Worm (Caenorhabditis elegans) whole organism, young adult: ENCODE measurements around the gene ufd-1.

Source experiments
- B0019.2 ChIP-seq: fragments of 200-800 bp; sonication (Bioruptor generic); conservative IDR thresholded peaks from 2 replicates; pipeline ENCODE4 v1.3.6; 2022; ENCODE audit warnings: missing genetic modification reagents, missing genetic modification characterization, missing compliant biosample characterization
- C17E4.6 ChIP-seq: fragments of 200-800 bp; sonication (Bioruptor generic); IDR thresholded peaks from 2 replicates; pipeline ENCODE4 v1.3.6; 2022; ENCODE audit warnings: missing genetic modification reagents, missing genetic modification characterization, missing compliant biosample characterization
- D2030.7 ChIP-seq: fragments of 200-800 bp; sonication (Bioruptor generic); IDR thresholded peaks from 2 replicates; pipeline ENCODE4 v1.3.6; 2022; ENCODE audit warnings: missing genetic modification reagents, missing genetic modification characterization, missing compliant biosample characterization
- F22D6.2 ChIP-seq: sonication (generic microtip); optimal IDR thresholded peaks from 2 replicates; lab custom pipeline; 2016; ENCODE audit warnings: mild to moderate bottlenecking, missing genetic modification characterization, missing compliant biosample characterization
- F39B2.1 ChIP-seq: fragments of 200-800 bp; sonication (Bioruptor generic); IDR thresholded peaks from 2 replicates; pipeline ENCODE4 v1.3.6; 2022; ENCODE audit warnings: missing genetic modification reagents, missing genetic modification characterization, missing compliant biosample characterization
- F49E8.2 ChIP-seq: sonication (generic microtip); optimal IDR thresholded peaks from 3 replicates; lab custom pipeline; 2017; ENCODE audit warnings: missing genetic modification characterization, mild to moderate bottlenecking, missing compliant biosample characterization, antibody characterized with exemption, moderate library complexity; ENCODE audit not compliant: insufficient read depth
- F57A8.1 ChIP-seq: fragments of 200-800 bp; sonication (Bioruptor generic); optimal IDR thresholded peaks from 2 replicates; lab custom pipeline; 2018; ENCODE audit warnings: mild to moderate bottlenecking, missing genetic modification characterization, moderate library complexity, missing compliant biosample characterization
- ama-1 ChIP-seq, 3 experiments: fragments of 150-350 bp in 1 of 3; sonication (generic microtip) in 2 of 3; optimal IDR thresholded peaks; 2 replicates each; lab custom pipeline; 2014 to 2018; ENCODE audit warnings: missing biosample characterization in 2 of 3, missing genetic modification characterization in 2 of 3, missing genetic modification reagents in 2 of 3
- aptf-3 ChIP-seq: fragments of 200-800 bp; sonication (Bioruptor generic); IDR thresholded peaks from 2 replicates; pipeline ENCODE4 v1.3.6; 2022; ENCODE audit warnings: missing genetic modification characterization, missing compliant biosample characterization
- bed-1 ChIP-seq: fragments of 200-800 bp; sonication (Bioruptor generic); IDR thresholded peaks from 2 replicates; pipeline ENCODE4 v1.3.6; 2022; ENCODE audit warnings: missing genetic modification reagents, missing genetic modification characterization, missing compliant biosample characterization
- ccch-3 ChIP-seq: fragments of 200-800 bp; sonication (Bioruptor generic); optimal IDR thresholded peaks from 2 replicates; lab custom pipeline; 2018; ENCODE audit warnings: mild to moderate bottlenecking, missing genetic modification characterization, missing compliant biosample characterization
- cebp-2 ChIP-seq: fragments of 200-800 bp; sonication (Bioruptor generic); IDR thresholded peaks from 2 replicates; pipeline ENCODE4 v1.3.6; 2022; ENCODE audit warnings: missing genetic modification characterization, missing compliant biosample characterization
- ceh-91 ChIP-seq: fragments of 200-800 bp; sonication (Bioruptor generic); IDR thresholded peaks from 2 replicates; pipeline ENCODE4 v1.3.6; 2022; ENCODE audit warnings: missing genetic modification reagents, missing genetic modification characterization, missing compliant biosample characterization
- die-1 ChIP-seq: sonication (generic microtip); optimal IDR thresholded peaks from 2 replicates; lab custom pipeline; 2016; ENCODE audit warnings: missing genotype, mild to moderate bottlenecking, missing genetic modification characterization, missing compliant biosample characterization
- dox-1 ChIP-seq: fragments of 200-800 bp; sonication (Bioruptor generic); IDR thresholded peaks from 2 replicates; pipeline ENCODE4 v1.3.6; 2022; ENCODE audit warnings: missing genetic modification reagents, missing genetic modification characterization, missing compliant biosample characterization
- efl-1 ChIP-seq: fragments of 150-350 bp; optimal IDR thresholded peaks from 2 replicates; lab custom pipeline; 2014; ENCODE audit warnings: missing biosample characterization, missing genetic modification reagents, missing genetic modification characterization
- egrh-3 ChIP-seq: fragments of 200-800 bp; sonication (Bioruptor generic); IDR thresholded peaks from 2 replicates; pipeline ENCODE4 v1.3.6; 2022; ENCODE audit warnings: missing genetic modification reagents, missing genetic modification characterization, missing compliant biosample characterization
- ekl-4 ChIP-seq: fragments of 200-800 bp; sonication (Bioruptor generic); IDR thresholded peaks from 2 replicates; pipeline ENCODE4 v1.3.6; 2022; ENCODE audit warnings: missing genetic modification reagents, missing genetic modification characterization, missing compliant biosample characterization
- fkh-3 ChIP-seq: sonication (generic microtip); optimal IDR thresholded peaks from 2 replicates; lab custom pipeline; 2016; ENCODE audit warnings: mild to moderate bottlenecking, missing genetic modification characterization, missing compliant biosample characterization
- hlh-12 ChIP-seq: sonication (generic microtip); optimal IDR thresholded peaks from 2 replicates; lab custom pipeline; 2016; ENCODE audit warnings: missing genetic modification characterization, missing compliant biosample characterization
- hmg-1.2 ChIP-seq: fragments of 200-800 bp; sonication (Bioruptor generic); IDR thresholded peaks from 2 replicates; pipeline ENCODE4 v1.3.6; 2022; ENCODE audit warnings: missing genetic modification reagents, missing genetic modification characterization, missing compliant biosample characterization
- let-526 ChIP-seq: fragments of 200-800 bp; sonication (Bioruptor generic); IDR thresholded peaks from 2 replicates; pipeline ENCODE4 v1.3.6; 2022; ENCODE audit warnings: missing genetic modification reagents, missing genetic modification characterization, missing compliant biosample characterization
- lin-26 ChIP-seq: fragments of 200-800 bp; sonication (Bioruptor generic); IDR thresholded peaks from 2 replicates; pipeline ENCODE4 v1.3.6; 2022; ENCODE audit warnings: missing genetic modification reagents, missing genetic modification characterization, missing compliant biosample characterization
- lin-35 ChIP-seq, 3 experiments: fragments of 150-350 bp in 2 of 3; sonication (generic microtip) in 1 of 3; optimal IDR thresholded peaks; 2 replicates each; lab custom pipeline; 2014 to 2018; ENCODE audit warnings: missing biosample characterization in 3 of 3, missing genetic modification characterization in 3 of 3, missing genetic modification reagents in 3 of 3
- lin-54 ChIP-seq: fragments of 200-800 bp; sonication (Bioruptor generic); optimal IDR thresholded peaks from 2 replicates; lab custom pipeline; 2018; ENCODE audit warnings: mild to moderate bottlenecking, missing genetic modification characterization, missing compliant biosample characterization
- madf-6 ChIP-seq: fragments of 200-800 bp; sonication (Bioruptor generic); IDR thresholded peaks from 2 replicates; pipeline ENCODE4 v1.3.6; 2022; ENCODE audit warnings: missing genetic modification reagents, missing genetic modification characterization, missing compliant biosample characterization
- mes-4 ChIP-seq: sonication (generic microtip); optimal IDR thresholded peaks from 2 replicates; lab custom pipeline; 2016; ENCODE audit warnings: missing genotype, missing genetic modification characterization, missing compliant biosample characterization
- nhr-80 ChIP-seq: sonication (generic microtip); optimal IDR thresholded peaks from 2 replicates; lab custom pipeline; 2016; ENCODE audit warnings: missing genetic modification characterization, missing compliant biosample characterization
- rpc-1 ChIP-seq, 2 experiments: fragments of 150-350 bp in 1 of 2; sonication (generic microtip) in 1 of 2; optimal IDR thresholded peaks; 2 replicates each; lab custom pipeline; 2014 to 2018; ENCODE audit warnings: missing biosample characterization in 1 of 2, missing genetic modification characterization in 1 of 2, missing genetic modification reagents in 1 of 2, missing genotype in 1 of 2
- snpc-1.1 ChIP-seq: sonication (generic microtip); optimal IDR thresholded peaks from 2 replicates; lab custom pipeline; 2017; ENCODE audit warnings: missing genetic modification characterization, mild to moderate bottlenecking, missing compliant biosample characterization, antibody characterized with exemption, moderate library complexity, missing genotype, missing genetic modification reagents; ENCODE audit not compliant: insufficient read depth
- somi-1 ChIP-seq: fragments of 200-800 bp; sonication (Bioruptor generic); optimal IDR thresholded peaks from 2 replicates; lab custom pipeline; 2018; ENCODE audit warnings: mild to moderate bottlenecking, missing genetic modification characterization, missing compliant biosample characterization
- sptf-2 ChIP-seq: fragments of 200-800 bp; sonication (Bioruptor generic); optimal IDR thresholded peaks from 2 replicates; lab custom pipeline; 2018; ENCODE audit warnings: mild to moderate bottlenecking, missing genetic modification characterization, missing compliant biosample characterization
- tbp1 ChIP-seq: fragments of 200-800 bp; sonication (Bioruptor generic); optimal IDR thresholded peaks from 2 replicates; lab custom pipeline; 2018; ENCODE audit warnings: mild to moderate bottlenecking, missing genetic modification characterization, missing compliant biosample characterization
- tbx-9 ChIP-seq: sonication (generic microtip); optimal IDR thresholded peaks from 2 replicates; lab custom pipeline; 2016; ENCODE audit warnings: borderline replicate concordance, missing genetic modification characterization, inconsistent platforms, missing compliant biosample characterization
- tlf-1 ChIP-seq: fragments of 200-800 bp; sonication (Bioruptor generic); optimal IDR thresholded peaks from 2 replicates; lab custom pipeline; 2018; ENCODE audit warnings: mild to moderate bottlenecking, missing genetic modification characterization, missing compliant biosample characterization
- zfh-2 ChIP-seq: fragments of 200-800 bp; sonication (Bioruptor generic); conservative IDR thresholded peaks from 2 replicates; pipeline ENCODE4 v1.3.6; 2022; ENCODE audit warnings: missing genetic modification reagents, missing genetic modification characterization, missing compliant biosample characterization
- ztf-25 ChIP-seq: fragments of 200-800 bp; sonication (Bioruptor generic); IDR thresholded peaks from 2 replicates; pipeline ENCODE4 v1.3.6; 2022; ENCODE audit warnings: missing genetic modification reagents, missing genetic modification characterization, missing compliant biosample characterization

Gene ufd-1

ce11 chrIV:12334708-12335107 is 4.0 kb upstream of the ufd-1 start:
- TF ChIP-seq mes-4 (tag; lab: Kevin White, UChicago) (no peak), tbx-9 (tag; lab: Kevin White, UChicago) (no peak), B0019.2 (GFP tag; lab: Robert Waterston, UW) (0 out of 2 replicates have a peak, but pooled peaks have one; percentile 18), ceh-91 (GFP tag; lab: Robert Waterston, UW) (no peak), lin-54 (peak; percentile 26), die-1 (tag; lab: Kevin White, UChicago) (no peak), hlh-12 (no peak), tlf-1 (GFP tag; lab: Kevin White, UChicago) (no peak), lin-35 (GFP tag; optimal IDR thresholded peaks at IDR 0.05; lab: Kevin White, UChicago) (peak in 1 of 3 experiments; percentile 25), D2030.7 (GFP tag; lab: Robert Waterston, UW) (no peak), ekl-4 (GFP tag; lab: Robert Waterston, UW) (no peak), efl-1 (peak; percentile 37), F49E8.2 (no peak), rpc-1 (optimal IDR thresholded peaks at IDR 0.05; lab: Kevin White, UChicago) (no peak), rpc-1 (tag; optimal IDR thresholded peaks at IDR 0.05; lab: Kevin White, UChicago) (no peak)

DNA sequence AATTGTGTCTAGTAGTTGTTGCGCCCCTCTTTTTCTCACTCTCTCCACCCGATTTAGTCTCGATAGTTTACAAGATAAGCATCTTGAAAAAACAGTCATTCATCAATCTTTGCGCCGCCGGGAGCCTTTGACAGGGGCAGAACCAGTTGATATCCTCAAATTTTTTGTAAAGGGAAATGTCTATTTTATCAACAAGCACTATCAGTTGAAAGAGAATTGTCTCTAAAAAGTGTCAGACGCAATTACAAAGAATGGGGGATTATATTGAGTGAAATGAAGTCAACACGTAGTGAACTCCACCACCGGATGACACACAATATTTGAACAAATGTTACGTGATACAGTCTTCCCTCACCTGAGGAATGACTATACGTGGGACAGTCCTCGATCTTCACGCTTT is 3.5 kb upstream of the ufd-1 start:
- peak; percentile 29; the same call in 1 of the 2 replicates for TF ChIP-seq dox-1 (GFP tag; lab: Robert Waterston, UW)
- TF ChIP-seq egrh-3 = no peak
- no peak for TF ChIP-seq efl-1
- TF ChIP-seq madf-6 (GFP tag; lab: Robert Waterston, UW) = 0 out of 2 replicates have a peak, but pooled peaks have one; percentile 1
- 0 out of 2 replicates have a peak, but pooled peaks have one; percentile 4 for TF ChIP-seq hmg-1.2 (GFP tag; lab: Robert Waterston, UW)
- no peak for TF ChIP-seq aptf-3 (GFP tag; lab: Robert Waterston, UW)
- peak; percentile 73 for TF ChIP-seq nhr-80 (tag; lab: Kevin White, UChicago)
- TF ChIP-seq lin-26 (GFP tag; lab: Robert Waterston, UW) = no peak
- TF ChIP-seq, all 124 proteins: peak for 4

DNA sequence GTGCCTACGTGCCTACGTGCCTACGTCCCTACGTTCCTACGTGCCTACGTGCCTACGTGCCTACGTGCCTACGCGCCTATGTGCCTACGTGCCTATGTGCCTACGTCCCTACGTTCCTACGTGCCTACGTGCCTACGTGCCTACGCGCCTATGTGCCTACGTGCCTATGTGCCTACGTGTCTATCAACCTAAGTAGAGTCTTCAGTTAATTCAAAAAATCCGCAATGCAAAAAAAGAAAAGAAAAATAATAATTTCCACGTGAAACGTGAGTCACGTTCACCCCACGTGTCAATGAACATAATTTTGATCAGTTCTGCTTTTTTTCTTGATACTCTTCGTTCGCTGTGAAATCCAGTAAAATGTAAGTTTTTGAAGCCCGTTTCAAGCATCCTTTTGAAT is 3.8 kb downstream of the ufd-1 start, which contains the start of gene F19B6.3:
Gene F19B6.3, plus strand, starts transcription at position 301 of the 400 bp plus-strand sequence.
- 0 out of 2 replicates have a peak, but pooled peaks have one; percentile 10 for TF ChIP-seq F39B2.1 (GFP tag; lab: Robert Waterston, UW)

- TF ChIP-seq cebp-2 (GFP tag; lab: Robert Waterston, UW) (no peak), ztf-25 (GFP tag; lab: Robert Waterston, UW) (no peak), let-526 (no peak), bed-1 (no peak), snpc-1.1 (tag; lab: Kevin White, UChicago) (no peak), ama-1 (optimal IDR thresholded peaks at IDR 0.05; lab: Kevin White, UChicago) (no peak), ama-1 (GFP tag; optimal IDR thresholded peaks at IDR 0.05; lab: Kevin White, UChicago) (no peak), sptf-2 (no peak), F22D6.2 (tag; lab: Kevin White, UChicago) (no peak), D2030.7 (GFP tag; lab: Robert Waterston, UW) (no peak), F57A8.1 (GFP tag; lab: Kevin White, UChicago) (no peak), somi-1 (GFP tag; lab: Kevin White, UChicago) (no peak), fkh-3 (tag; lab: Kevin White, UChicago) (no peak), zfh-2 (GFP tag; lab: Robert Waterston, UW) (no peak), ccch-3 (GFP tag; lab: Kevin White, UChicago) (no peak), tbp1 (no peak), C17E4.6 (GFP tag; lab: Robert Waterston, UW) (no peak)
Measured at ce11 chrIV:12311597-12311996, 19.1 kb downstream of the ufd-1 start, which contains the start of gene oac-58. Gene oac-58 (minus strand): TSS chrIV:12311697.
